Fruit fly (Drosophila melanogaster) Kc167 (cell line): ENCODE results near the gene emc.

Source experiments
- Myc ChIP-seq: fragments of >200 bp; optimal IDR thresholded peaks from 2 replicates; lab custom pipeline; 2017; ENCODE audit warnings: missing external identifiers
- Sin3A ChIP-seq: fragments of >200 bp; optimal IDR thresholded peaks from 2 replicates; lab custom pipeline; 2018; ENCODE audit warnings: missing external identifiers
- h ChIP-seq: fragments of >200 bp; optimal IDR thresholded peaks from 3 replicates; lab custom pipeline; 2018; ENCODE audit warnings: missing external identifiers
- psq ChIP-seq: fragments of >200 bp; optimal IDR thresholded peaks from 2 replicates; lab custom pipeline; 2017; ENCODE audit warnings: missing external identifiers
- ttk ChIP-seq: sonication (Bioruptor generic); optimal IDR thresholded peaks from 2 replicates; lab custom pipeline; 2017; ENCODE audit warnings: missing external identifiers

DNA sequence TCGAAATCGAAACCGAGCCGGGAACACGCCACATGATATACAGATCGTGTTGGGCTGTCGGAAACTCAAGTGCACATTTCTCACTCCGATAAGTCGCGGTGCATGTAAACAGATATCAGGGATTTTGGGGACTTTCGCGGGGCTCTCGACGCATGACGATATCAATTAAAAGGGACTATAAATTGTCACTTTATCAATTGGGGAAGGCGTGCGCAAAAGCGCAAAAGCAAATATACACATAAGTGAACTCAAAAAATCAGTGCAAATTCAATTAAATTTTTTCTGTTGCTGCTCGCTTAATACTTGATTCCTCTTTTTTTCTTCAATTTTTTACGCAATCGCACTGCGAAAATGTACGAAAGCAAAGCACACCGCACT, 31.3 kb downstream of the emc start:
- TF ChIP-seq Sin3A (lab: Kevin White, UChicago) (no peak), h (lab: Kevin White, UChicago) (no peak), psq (no peak), Myc (lab: Kevin White, UChicago) (no peak), ttk (lab: Kevin White, UChicago) (no peak)
